Worm (Caenorhabditis elegans): ENCODE data around the gene mab-9.

ce11 chrII:568776-569175 is 53.0 kb downstream of the mab-9 start, which contains the start of gene W08F4.5:
- TF ChIP-seq mec-3 (tag; optimal IDR thresholded peaks at IDR 0.05; ENCODE audit: borderline replicate concordance), result no peak
- no peak for TF ChIP-seq hlh-8 (tag; optimal IDR thresholded peaks at IDR 0.05)
- no peak for TF ChIP-seq pqm-1 (tag; optimal IDR thresholded peaks at IDR 0.05)
- TF ChIP-seq F13H6.1 (tag; optimal IDR thresholded peaks at IDR 0.05), result no peak
- TF ChIP-seq tbx-2 (tag; optimal IDR thresholded peaks at IDR 0.05), result no peak
- TF ChIP-seq elt-2 (tag; optimal IDR thresholded peaks at IDR 0.05), result no peak
- TF ChIP-seq C38D4.7 (GFP tag; optimal IDR thresholded peaks at IDR 0.05), result no peak
- TF ChIP-seq sox-2 (GFP tag; IDR thresholded peaks at IDR 0.05), result no peak
- no peak for TF ChIP-seq nfya-1 (tag; optimal IDR thresholded peaks at IDR 0.05)
- TF ChIP-seq ets-4 (tag; optimal IDR thresholded peaks at IDR 0.05), result no peak

Data from whole organism, late embryonic.